Worm (Caenorhabditis elegans) whole organism, young adult: Measurements from ENCODE around the gene F14H12.7.

ENCODE experiments used
- F22D6.2 ChIP-seq: sonication (generic microtip); optimal IDR thresholded peaks from 2 replicates; lab custom pipeline; 2016; ENCODE audit warnings: mild to moderate bottlenecking, missing genetic modification characterization, missing compliant biosample characterization
- attf-5 ChIP-seq: fragments of 200-800 bp; sonication (Bioruptor generic); optimal IDR thresholded peaks from 2 replicates; lab custom pipeline; 2018; ENCODE audit warnings: mild to moderate bottlenecking, missing genetic modification characterization, missing compliant biosample characterization
- ceh-91 ChIP-seq: fragments of 200-800 bp; sonication (Bioruptor generic); IDR thresholded peaks from 2 replicates; pipeline ENCODE4 v1.3.6; 2022; ENCODE audit warnings: missing genetic modification reagents, missing genetic modification characterization, missing compliant biosample characterization
- dpl-1 ChIP-seq: fragments of 150-350 bp; optimal IDR thresholded peaks from 2 replicates; lab custom pipeline; 2014; ENCODE audit warnings: missing biosample characterization, missing genetic modification reagents, missing genetic modification characterization
- let-607 ChIP-seq, 2 experiments: fragments of 200-800 bp in 1 of 2; sonication (Bioruptor generic) in 1 of 2; sonication (generic microtip) in 1 of 2; optimal IDR thresholded peaks; 2 replicates each; lab custom pipeline; 2016 to 2018; ENCODE audit warnings: mild to moderate bottlenecking in 2 of 2, missing compliant biosample characterization in 2 of 2, missing genetic modification characterization in 2 of 2, moderate library complexity in 2 of 2, missing genotype in 1 of 2
- lir-1 ChIP-seq: fragments of 200-800 bp; sonication (Bioruptor generic); conservative IDR thresholded peaks from 2 replicates; pipeline ENCODE4 v1.3.6; 2022; ENCODE audit warnings: missing genetic modification reagents, missing genetic modification characterization, missing compliant biosample characterization
- mxl-1 ChIP-seq: sonication (generic microtip); optimal IDR thresholded peaks from 2 replicates; lab custom pipeline; 2016; ENCODE audit warnings: missing genetic modification characterization, missing compliant biosample characterization
- nfyb-1 ChIP-seq: fragments of 200-800 bp; sonication (Bioruptor generic); IDR thresholded peaks from 2 replicates; pipeline ENCODE4 v1.3.6; 2022; ENCODE audit warnings: missing genetic modification reagents, missing genetic modification characterization, missing compliant biosample characterization
- pha-4 ChIP-seq: fragments of 150-350 bp; sonication (generic microtip); optimal IDR thresholded peaks from 2 replicates; lab custom pipeline; 2014; ENCODE audit warnings: missing biosample characterization, missing genetic modification reagents, missing genetic modification characterization
- somi-1 ChIP-seq: fragments of 200-800 bp; sonication (Bioruptor generic); optimal IDR thresholded peaks from 2 replicates; lab custom pipeline; 2018; ENCODE audit warnings: mild to moderate bottlenecking, missing genetic modification characterization, missing compliant biosample characterization
- unc-62 ChIP-seq: fragments of 150-350 bp; optimal IDR thresholded peaks from 2 replicates; lab custom pipeline; 2014; ENCODE audit warnings: missing biosample characterization, missing genetic modification reagents, missing genetic modification characterization
- zfh-2 ChIP-seq: fragments of 200-800 bp; sonication (Bioruptor generic); conservative IDR thresholded peaks from 2 replicates; pipeline ENCODE4 v1.3.6; 2022; ENCODE audit warnings: missing genetic modification reagents, missing genetic modification characterization, missing compliant biosample characterization
- ztf-6 ChIP-seq: fragments of 200-800 bp; sonication (Bioruptor generic); IDR thresholded peaks from 2 replicates; pipeline ENCODE4 v1.3.6; 2022; ENCODE audit warnings: missing genetic modification reagents, missing genetic modification characterization, missing compliant biosample characterization

ce11 chrX:4364877-4365276 is 2.5 kb upstream of the F14H12.7 start, which contains the start of gene F14H12.8:
- TF ChIP-seq dpl-1 (GFP tag; lab: Kevin White, UChicago) (no peak), somi-1 (GFP tag; lab: Kevin White, UChicago) (no peak), attf-5 (no peak), ztf-6 (no peak), unc-62 (GFP tag; lab: Kevin White, UChicago) (no peak), zfh-2 (GFP tag; lab: Robert Waterston, UW) (no peak), mxl-1 (tag; lab: Kevin White, UChicago) (no peak), lir-1 (GFP tag; lab: Robert Waterston, UW) (no peak), F22D6.2 (tag; lab: Kevin White, UChicago) (no peak), nfyb-1 (GFP tag; lab: Robert Waterston, UW) (no peak), ceh-91 (GFP tag; lab: Robert Waterston, UW) (no peak), pha-4 (tag; lab: Kevin White, UChicago) (no peak), let-607 (tag; optimal IDR thresholded peaks at IDR 0.05; lab: Kevin White, UChicago) (no peak)
